Worm (Caenorhabditis elegans) whole organism, L1 larva: ENCODE results near the gene nphp-4.
A peak's percentile ranks its signal among the peaks of the same experiment; 100 is the strongest.

Source experiments
- ces-1 ChIP-seq: fragments of 150-350 bp; optimal IDR thresholded peaks from 2 replicates; lab custom pipeline; 2014; ENCODE audit warnings: missing biosample characterization, missing genetic modification reagents, missing genetic modification characterization
- dpl-1 ChIP-seq, 3 experiments: fragments of 150-350 bp in 2 of 3; sonication (generic microtip) in 1 of 3; optimal IDR thresholded peaks; 2 replicates each; lab custom pipeline; 2014 to 2017; ENCODE audit warnings: missing biosample characterization in 3 of 3, missing genetic modification characterization in 3 of 3, missing genetic modification reagents in 3 of 3
- fkh-10 ChIP-seq: sonication (generic microtip); optimal IDR thresholded peaks from 2 replicates; lab custom pipeline; 2017; ENCODE audit warnings: missing biosample characterization, missing genetic modification reagents, missing genetic modification characterization
- lin-13 ChIP-seq: fragments of 150-350 bp; optimal IDR thresholded peaks from 2 replicates; lab custom pipeline; 2014; ENCODE audit warnings: missing biosample characterization, missing genetic modification reagents, missing genetic modification characterization
- lin-35 ChIP-seq, 2 experiments: fragments of 150-350 bp; optimal IDR thresholded peaks; 2 replicates each; lab custom pipeline; 2014; ENCODE audit warnings: missing biosample characterization in 2 of 2, missing genetic modification characterization in 2 of 2, missing genetic modification reagents in 2 of 2
- lsy-2 ChIP-seq, 2 experiments: fragments of 150-350 bp; optimal IDR thresholded peaks; 2 replicates each; lab custom pipeline; 2014; ENCODE audit warnings: missing biosample characterization in 2 of 2, missing genetic modification characterization in 2 of 2
- mep-1 ChIP-seq: fragments of 150-350 bp; optimal IDR thresholded peaks from 2 replicates; lab custom pipeline; 2014; ENCODE audit warnings: missing biosample characterization, missing genetic modification characterization
- nhr-20 ChIP-seq: sonication (generic microtip); optimal IDR thresholded peaks from 2 replicates; lab custom pipeline; 2016; ENCODE audit warnings: mild to moderate bottlenecking, missing genetic modification characterization, missing compliant biosample characterization
- nhr-237 ChIP-seq: fragments of 150-350 bp; optimal IDR thresholded peaks from 2 replicates; lab custom pipeline; 2014; ENCODE audit warnings: missing biosample characterization, missing genetic modification characterization
- nhr-76 ChIP-seq: sonication (generic microtip); optimal IDR thresholded peaks from 2 replicates; lab custom pipeline; 2017; ENCODE audit warnings: missing biosample characterization, missing genetic modification characterization
- skn-1 ChIP-seq: fragments of 150-350 bp; optimal IDR thresholded peaks from 2 replicates; lab custom pipeline; 2014; ENCODE audit warnings: missing biosample characterization, missing genetic modification characterization
- sptf-1 ChIP-seq: fragments of 150-350 bp; optimal IDR thresholded peaks from 2 replicates; lab custom pipeline; 2014; ENCODE audit warnings: missing biosample characterization, missing genetic modification characterization
- unc-62 ChIP-seq: fragments of 150-350 bp; optimal IDR thresholded peaks from 2 replicates; lab custom pipeline; 2014; ENCODE audit warnings: missing biosample characterization, missing genetic modification reagents, missing genetic modification characterization
- ztf-4 ChIP-seq: fragments of 150-350 bp; optimal IDR thresholded peaks from 2 replicates; lab custom pipeline; 2014; ENCODE audit warnings: missing biosample characterization, missing genetic modification characterization

- no peak for TF ChIP-seq nhr-237 (tag; lab: Kevin White, UChicago)
- no peak for TF ChIP-seq unc-62 (GFP tag; lab: Kevin White, UChicago)
- TF ChIP-seq fkh-10 (GFP tag; lab: Kevin White, UChicago), result no peak
- peak; percentile 55 for TF ChIP-seq ztf-4 (tag; lab: Kevin White, UChicago)
- peak; percentile 30 to 61 for TF ChIP-seq lsy-2 (tag; optimal IDR thresholded peaks at IDR 0.05; lab: Kevin White, UChicago)
- peak; percentile 11 for TF ChIP-seq lin-13 (GFP tag; lab: Kevin White, UChicago)
- no peak for TF ChIP-seq skn-1 (tag; lab: Kevin White, UChicago)
- TF ChIP-seq lin-35 (GFP tag; optimal IDR thresholded peaks at IDR 0.05; lab: Kevin White, UChicago), result peak in 1 of 2 experiments; percentile 69
- peak in 1 of 3 experiments; percentile 22 for TF ChIP-seq dpl-1 (GFP tag; optimal IDR thresholded peaks at IDR 0.05; lab: Kevin White, UChicago)
- peak; percentile 36 for TF ChIP-seq mep-1 (tag; lab: Kevin White, UChicago)
- no peak for TF ChIP-seq nhr-76
- peak; percentile 95 for TF ChIP-seq nhr-20 (tag; lab: Kevin White, UChicago)
- no peak for TF ChIP-seq sptf-1
- no peak for TF ChIP-seq ces-1 (GFP tag; lab: Kevin White, UChicago)
These were observed 41.0 kb downstream of the nphp-4 start for ce11 chrV:11802508-11802907.
